Fruit fly (Drosophila melanogaster) whole organism, embryonic: ENCODE results near the gene Snx21.

ENCODE experiments used
- CG1233 ChIP-seq: fragments of 200-800 bp; sonication (Bioruptor generic); optimal IDR thresholded peaks from 4 replicates; lab custom pipeline; 2018; ENCODE audit warnings: missing biosample characterization, mild to moderate bottlenecking, missing genetic modification characterization
- HmgZ ChIP-seq: fragments of 200-800 bp; sonication (Bioruptor generic); optimal IDR thresholded peaks from 2 replicates; lab custom pipeline; 2018; ENCODE audit warnings: missing biosample characterization, mild to moderate bottlenecking, missing genetic modification characterization
- crc ChIP-seq: fragments of 200-800 bp; sonication (Bioruptor generic); optimal IDR thresholded peaks from 2 replicates; lab custom pipeline; 2016; ENCODE audit warnings: missing biosample characterization, missing genetic modification characterization
- gcm2 ChIP-seq: fragments of 200-800 bp; sonication (Bioruptor generic); optimal IDR thresholded peaks from 2 replicates; lab custom pipeline; 2016; ENCODE audit warnings: missing biosample characterization, missing genetic modification characterization

dm6 chr2L:2727812-2728211 is 37.7 kb downstream of the Snx21 start:
- TF ChIP-seq crc (GFP tag; lab: Kevin White, UChicago) = no peak
- TF ChIP-seq HmgZ (tag; lab: Kevin White, UChicago) = no peak
- TF ChIP-seq gcm2 (GFP tag; lab: Kevin White, UChicago) = no peak
- no peak for TF ChIP-seq CG1233
